Worm (Caenorhabditis elegans): Measurements from ENCODE around the gene sre-36.

Gene sre-36

ce11 chrV:16399388-16399787, at the start of gene sre-36:
TSS of gene sre-36 (plus strand) at chrV:16399688.
- no peak for TF ChIP-seq unc-62 (GFP tag; optimal IDR thresholded peaks at IDR 0.05)

- TF ChIP-seq unc-62 (GFP tag; optimal IDR thresholded peaks at IDR 0.05) = no peak
Measured at ce11 chrV:16350061-16350460, 49.4 kb upstream of the sre-36 start.

ce11 chrV:16350775-16351378, 48.6 kb upstream of the sre-36 start:
- TF ChIP-seq unc-62 (GFP tag; optimal IDR thresholded peaks at IDR 0.05) = no peak

- TF ChIP-seq unc-62 (GFP tag; optimal IDR thresholded peaks at IDR 0.05) = no peak
Measured at ce11 chrV:16351757-16352156, 47.7 kb upstream of the sre-36 start.

- TF ChIP-seq unc-62 (GFP tag; optimal IDR thresholded peaks at IDR 0.05) = no peak
Measured at ce11 chrV:16352282-16352681, 47.2 kb upstream of the sre-36 start.

ce11 chrV:16354675-16355074, 44.8 kb upstream of the sre-36 start:
- no peak for TF ChIP-seq unc-62 (GFP tag; optimal IDR thresholded peaks at IDR 0.05)

ce11 chrV:16355941-16356340, 43.5 kb upstream of the sre-36 start:
- no peak for TF ChIP-seq unc-62 (GFP tag; optimal IDR thresholded peaks at IDR 0.05)

- no peak for TF ChIP-seq unc-62 (GFP tag; optimal IDR thresholded peaks at IDR 0.05)
Measured at ce11 chrV:16356798-16357197, 42.7 kb upstream of the sre-36 start.

ce11 chrV:16357253-16357652, 42.2 kb upstream of the sre-36 start, which contains the start of gene pptr-1:
TSS of gene pptr-1 (plus strand) at chrV:16357521.
- no peak for TF ChIP-seq unc-62 (GFP tag; optimal IDR thresholded peaks at IDR 0.05)

- no peak for TF ChIP-seq unc-62 (GFP tag; optimal IDR thresholded peaks at IDR 0.05)
Measured at ce11 chrV:16361350-16361749, 38.1 kb upstream of the sre-36 start.

ce11 chrV:16367575-16367974, 31.9 kb upstream of the sre-36 start, which contains the start of gene W08G11.3:
TSS of gene W08G11.3 (plus strand) at chrV:16367681.
- no peak for TF ChIP-seq unc-62 (GFP tag; optimal IDR thresholded peaks at IDR 0.05)

ce11 chrV:16368143-16368542, 31.3 kb upstream of the sre-36 start:
- no peak for TF ChIP-seq unc-62 (GFP tag; optimal IDR thresholded peaks at IDR 0.05)

- no peak for TF ChIP-seq unc-62 (GFP tag; optimal IDR thresholded peaks at IDR 0.05)
Measured at ce11 chrV:16370039-16370438, 29.4 kb upstream of the sre-36 start.

- TF ChIP-seq unc-62 (GFP tag; optimal IDR thresholded peaks at IDR 0.05) = no peak
Measured at ce11 chrV:16374676-16375075, 24.8 kb upstream of the sre-36 start, which contains the start of gene srv-34. TSS of gene srv-34 (minus strand) at chrV:16374776.

- no peak for TF ChIP-seq unc-62 (GFP tag; optimal IDR thresholded peaks at IDR 0.05)
Measured at ce11 chrV:16376430-16376948, 23.0 kb upstream of the sre-36 start.

- TF ChIP-seq unc-62 (GFP tag; optimal IDR thresholded peaks at IDR 0.05) = no peak
Measured at ce11 chrV:16377188-16377587, 22.3 kb upstream of the sre-36 start.

- TF ChIP-seq unc-62 (GFP tag; optimal IDR thresholded peaks at IDR 0.05) = no peak
Measured at ce11 chrV:16377849-16378248, 21.6 kb upstream of the sre-36 start, which contains the start of gene F13A7.1. TSS of gene F13A7.1 (minus strand) at chrV:16377949.

- TF ChIP-seq unc-62 (GFP tag; optimal IDR thresholded peaks at IDR 0.05) = no peak
Measured at ce11 chrV:16382949-16383348, 16.5 kb upstream of the sre-36 start.
